Fruit fly (Drosophila melanogaster) whole organism, prepupa: ENCODE measurements around the gene Mst84Db.

Experiments
- CG10631 ChIP-seq: fragments of 200-800 bp; sonication (Bioruptor generic); optimal IDR thresholded peaks from 2 replicates; lab custom pipeline; 2016; ENCODE audit warnings: missing biosample characterization, missing genetic modification characterization
- CG10669 ChIP-seq: fragments of 200-800 bp; sonication (Bioruptor generic); optimal IDR thresholded peaks from 3 replicates; lab custom pipeline; 2018; ENCODE audit warnings: missing biosample characterization, mild to moderate bottlenecking, missing genetic modification characterization, moderate library complexity
- CG11294 ChIP-seq: fragments of 200-800 bp; sonication (Bioruptor generic); IDR thresholded peaks from 2 replicates; pipeline ENCODE4 v1.3.6; 2022; ENCODE audit warnings: missing biosample characterization, missing genetic modification characterization
- CG11902 ChIP-seq: fragments of 200-800 bp; sonication (Bioruptor generic); optimal IDR thresholded peaks from 3 replicates; lab custom pipeline; 2016; ENCODE audit warnings: missing biosample characterization, missing genetic modification characterization
- CG15336 ChIP-seq: fragments of 200-800 bp; sonication (Bioruptor generic); IDR thresholded peaks from 2 replicates; pipeline ENCODE4 v1.3.6; 2022; ENCODE audit warnings: missing biosample characterization, missing genetic modification characterization
- CG1621 ChIP-seq: fragments of 200-800 bp; sonication (Bioruptor generic); optimal IDR thresholded peaks from 3 replicates; lab custom pipeline; 2018; ENCODE audit warnings: missing biosample characterization, mild to moderate bottlenecking, missing genetic modification characterization
- CG16779 ChIP-seq: fragments of 200-800 bp; sonication (Bioruptor generic); optimal IDR thresholded peaks from 3 replicates; lab custom pipeline; 2017; ENCODE audit warnings: missing biosample characterization, mild to moderate bottlenecking, missing genetic modification characterization
- CG3032 ChIP-seq: fragments of 200-800 bp; optimal IDR thresholded peaks from 2 replicates; lab custom pipeline; 2019; ENCODE audit warnings: missing biosample characterization, mild to moderate bottlenecking, missing genetic modification characterization, moderate library complexity
- CG31627 ChIP-seq: fragments of 200-800 bp; sonication (Bioruptor generic); optimal IDR thresholded peaks from 3 replicates; lab custom pipeline; 2016; ENCODE audit warnings: missing biosample characterization, missing genetic modification characterization
- CG32006 ChIP-seq: fragments of 200-800 bp; sonication (Bioruptor generic); optimal IDR thresholded peaks from 3 replicates; lab custom pipeline; 2017; ENCODE audit warnings: missing biosample characterization, mild to moderate bottlenecking, missing genetic modification characterization
- CG34406 ChIP-seq: fragments of 200-800 bp; sonication (Bioruptor generic); optimal IDR thresholded peaks from 3 replicates; lab custom pipeline; 2016; ENCODE audit warnings: missing biosample characterization, missing genetic modification characterization
- CG3919 ChIP-seq: fragments of 200-800 bp; sonication (Bioruptor generic); optimal IDR thresholded peaks from 3 replicates; lab custom pipeline; 2016; ENCODE audit warnings: missing biosample characterization, missing genetic modification characterization
- CG4318 ChIP-seq: fragments of 200-800 bp; sonication (Bioruptor generic); optimal IDR thresholded peaks from 3 replicates; lab custom pipeline; 2017; ENCODE audit warnings: missing biosample characterization, mild to moderate bottlenecking, missing genetic modification characterization
- CG6163 ChIP-seq: fragments of 200-800 bp; sonication (Bioruptor generic); IDR thresholded peaks from 3 replicates; pipeline ENCODE4 v1.3.6; 2022; ENCODE audit warnings: missing biosample characterization, missing genetic modification characterization
- CG6792 ChIP-seq: fragments of 200-800 bp; sonication (Bioruptor generic); optimal IDR thresholded peaks from 3 replicates; lab custom pipeline; 2016; ENCODE audit warnings: missing biosample characterization, missing genetic modification characterization
- CG6808 ChIP-seq: fragments of 200-800 bp; sonication (Bioruptor generic); optimal IDR thresholded peaks from 3 replicates; lab custom pipeline; 2017; ENCODE audit warnings: missing biosample characterization, missing genetic modification characterization, mild to moderate bottlenecking, moderate library complexity, missing genetic modification reagents
- CG6854 ChIP-seq: fragments of 200-800 bp; sonication (Bioruptor generic); optimal IDR thresholded peaks from 2 replicates; lab custom pipeline; 2017; ENCODE audit warnings: missing biosample characterization, mild to moderate bottlenecking, missing genetic modification characterization
- CG7368 ChIP-seq: fragments of 200-800 bp; sonication (Bioruptor generic); optimal IDR thresholded peaks from 3 replicates; lab custom pipeline; 2016; ENCODE audit warnings: missing biosample characterization, missing genetic modification characterization
- CG8119 ChIP-seq: fragments of 200-800 bp; sonication (Bioruptor generic); IDR thresholded peaks from 3 replicates; pipeline ENCODE4 v1.3.6; 2022; ENCODE audit warnings: missing biosample characterization, missing genetic modification characterization
- CG8319 ChIP-seq: fragments of 200-800 bp; sonication (Bioruptor generic); optimal IDR thresholded peaks from 3 replicates; lab custom pipeline; 2016; ENCODE audit warnings: missing biosample characterization, missing genetic modification characterization
- CG9139 ChIP-seq: fragments of 200-800 bp; sonication (Bioruptor generic); optimal IDR thresholded peaks from 3 replicates; lab custom pipeline; 2017; ENCODE audit warnings: missing biosample characterization, mild to moderate bottlenecking, missing genetic modification characterization
- Eip75B ChIP-seq: fragments of 200-800 bp; sonication (Bioruptor generic); optimal IDR thresholded peaks from 3 replicates; lab custom pipeline; 2016; ENCODE audit warnings: missing biosample characterization, missing genetic modification characterization
- Eip78C ChIP-seq: fragments of 200-800 bp; sonication (Bioruptor generic); peaks from one replicate; lab custom pipeline; 2016; ENCODE audit warnings: missing biosample characterization, missing genetic modification characterization
- Eip93F ChIP-seq: fragments of 200-800 bp; sonication (Bioruptor generic); optimal IDR thresholded peaks from 2 replicates; lab custom pipeline; 2016; ENCODE audit warnings: missing biosample characterization, mild to moderate bottlenecking, missing genetic modification characterization
- Ets21C ChIP-seq: fragments of 200-800 bp; sonication (Bioruptor generic); optimal IDR thresholded peaks from 3 replicates; lab custom pipeline; 2016; ENCODE audit warnings: missing biosample characterization, missing genetic modification characterization
- Ets96B ChIP-seq: fragments of 200-800 bp; optimal IDR thresholded peaks from 2 replicates; lab custom pipeline; 2019; ENCODE audit warnings: missing biosample characterization, mild to moderate bottlenecking, missing genetic modification characterization, moderate library complexity
- Gug ChIP-seq: fragments of 200-800 bp; sonication (Bioruptor generic); IDR thresholded peaks from 2 replicates; pipeline ENCODE4 v1.3.6; 2022; ENCODE audit warnings: missing biosample characterization, missing genetic modification characterization
- Hr38 ChIP-seq: sonication (Bioruptor generic); optimal IDR thresholded peaks from 2 replicates; lab custom pipeline; 2016; ENCODE audit warnings: missing biosample characterization, missing genetic modification characterization
- Hr39 ChIP-seq: fragments of 200-800 bp; sonication (Bioruptor generic); optimal IDR thresholded peaks from 2 replicates; lab custom pipeline; 2016; ENCODE audit warnings: missing biosample characterization, missing genetic modification characterization
- Lpt ChIP-seq: fragments of 200-800 bp; sonication (Bioruptor generic); optimal IDR thresholded peaks from 3 replicates; lab custom pipeline; 2016; ENCODE audit warnings: missing biosample characterization, missing genetic modification characterization
- Met ChIP-seq: fragments of 200-800 bp; sonication (Bioruptor generic); optimal IDR thresholded peaks from 3 replicates; lab custom pipeline; 2016; ENCODE audit warnings: missing biosample characterization, missing genetic modification characterization
- OdsH ChIP-seq: fragments of 200-800 bp; sonication (Bioruptor generic); optimal IDR thresholded peaks from 3 replicates; lab custom pipeline; 2016; ENCODE audit warnings: missing biosample characterization, missing genetic modification characterization
- Smox ChIP-seq: fragments of 200-800 bp; sonication (Bioruptor generic); optimal IDR thresholded peaks from 3 replicates; lab custom pipeline; 2016; ENCODE audit warnings: missing biosample characterization, missing genetic modification characterization
- Sox102F ChIP-seq: fragments of 200-800 bp; sonication (Bioruptor generic); optimal IDR thresholded peaks from 2 replicates; lab custom pipeline; 2016; ENCODE audit warnings: missing biosample characterization, mild to moderate bottlenecking, missing genetic modification characterization
- Sox14 ChIP-seq: fragments of 200-800 bp; sonication (Bioruptor generic); optimal IDR thresholded peaks from 3 replicates; lab custom pipeline; 2016; ENCODE audit warnings: missing biosample characterization, missing genetic modification characterization
- Sox15 ChIP-seq: fragments of 200-800 bp; sonication (Bioruptor generic); optimal IDR thresholded peaks from 3 replicates; lab custom pipeline; 2016; ENCODE audit warnings: missing biosample characterization, missing genetic modification characterization
- achi ChIP-seq: fragments of 200-800 bp; sonication (Bioruptor generic); optimal IDR thresholded peaks from 3 replicates; lab custom pipeline; 2016; ENCODE audit warnings: missing biosample characterization, missing genetic modification characterization
- acj6 ChIP-seq: fragments of 200-800 bp; sonication (Bioruptor generic); optimal IDR thresholded peaks from 3 replicates; lab custom pipeline; 2016; ENCODE audit warnings: missing biosample characterization, missing genetic modification characterization
- cyc ChIP-seq: fragments of 200-800 bp; sonication (Bioruptor generic); optimal IDR thresholded peaks from 3 replicates; lab custom pipeline; 2016; ENCODE audit warnings: missing biosample characterization, missing genetic modification characterization
- dac ChIP-seq: fragments of 200-800 bp; sonication (Bioruptor generic); optimal IDR thresholded peaks from 2 replicates; lab custom pipeline; 2017; ENCODE audit warnings: missing biosample characterization, mild to moderate bottlenecking, missing genetic modification characterization
- dsx ChIP-seq: fragments of 200-800 bp; optimal IDR thresholded peaks from 3 replicates; lab custom pipeline; 2019; ENCODE audit warnings: missing biosample characterization, mild to moderate bottlenecking, missing genetic modification characterization, moderate library complexity; ENCODE audit not compliant: poor library complexity, severe bottlenecking
- eg ChIP-seq: fragments of 200-800 bp; sonication (Bioruptor generic); IDR thresholded peaks from 3 replicates; pipeline ENCODE4 v1.3.6; 2022; ENCODE audit warnings: missing biosample characterization, missing genetic modification characterization
- fd85E ChIP-seq: fragments of 200-800 bp; sonication (Bioruptor generic); optimal IDR thresholded peaks from 3 replicates; lab custom pipeline; 2016; ENCODE audit warnings: missing biosample characterization, missing genetic modification characterization
- fkh ChIP-seq: fragments of 200-800 bp; sonication (Bioruptor generic); optimal IDR thresholded peaks from 3 replicates; lab custom pipeline; 2017; ENCODE audit warnings: missing biosample characterization, mild to moderate bottlenecking, missing genetic modification characterization, moderate library complexity
- lz ChIP-seq: fragments of 200-800 bp; sonication (Bioruptor generic); optimal IDR thresholded peaks from 3 replicates; lab custom pipeline; 2016; ENCODE audit warnings: missing biosample characterization, missing genetic modification characterization
- net ChIP-seq: fragments of 200-800 bp; sonication (Bioruptor generic); optimal IDR thresholded peaks from 3 replicates; lab custom pipeline; 2016; ENCODE audit warnings: missing biosample characterization, missing genetic modification characterization
- pdm3 ChIP-seq: fragments of 200-800 bp; sonication (Bioruptor generic); optimal IDR thresholded peaks from 3 replicates; lab custom pipeline; 2016; ENCODE audit warnings: missing biosample characterization, missing genetic modification characterization
- salr ChIP-seq, 2 experiments: fragments of 200-800 bp; sonication (Bioruptor generic); optimal IDR thresholded peaks; 3 replicates each; lab custom pipeline; 2016 to 2018; ENCODE audit warnings: missing biosample characterization in 2 of 2, missing genetic modification characterization in 2 of 2, mild to moderate bottlenecking in 1 of 2
- spab ChIP-seq: fragments of 200-800 bp; sonication (Bioruptor generic); optimal IDR thresholded peaks from 2 replicates; lab custom pipeline; 2017; ENCODE audit warnings: missing biosample characterization, mild to moderate bottlenecking, missing genetic modification characterization, missing genetic modification reagents
- ss ChIP-seq, 2 experiments: fragments of 200-800 bp; sonication (Bioruptor generic); optimal IDR thresholded peaks; 2 replicates in 1 of 2; 3 replicates in 1 of 2; lab custom pipeline; 2017 to 2018; ENCODE audit warnings: mild to moderate bottlenecking in 2 of 2, missing biosample characterization in 2 of 2, missing genetic modification characterization in 2 of 2, moderate library complexity in 1 of 2
- svp ChIP-seq: fragments of 200-800 bp; sonication (Bioruptor generic); peaks from one replicate; lab custom pipeline; 2016; ENCODE audit warnings: missing biosample characterization, missing genetic modification characterization
- topi ChIP-seq: fragments of 200-800 bp; sonication (Bioruptor generic); optimal IDR thresholded peaks from 3 replicates; lab custom pipeline; 2016; ENCODE audit warnings: missing biosample characterization, missing genetic modification characterization
- vri ChIP-seq: fragments of 200-800 bp; sonication (Bioruptor generic); optimal IDR thresholded peaks from 3 replicates; lab custom pipeline; 2016; ENCODE audit warnings: missing biosample characterization, mild to moderate bottlenecking, missing genetic modification characterization

The Mst84Db gene

dm6 chr3R:7336454-7336853, 29.0 kb downstream of the Mst84Db start:
- peak; percentile 69 for TF ChIP-seq svp (GFP tag; lab: Kevin White, UChicago)
- TF ChIP-seq net (GFP tag; lab: Kevin White, UChicago), result no peak
- peak; percentile 57 for TF ChIP-seq Ets96B (tag; lab: Kevin White, UChicago)
- TF ChIP-seq Eip93F (GFP tag; lab: Kevin White, UChicago), result no peak
- peak; percentile 45 for TF ChIP-seq Lpt (GFP tag; lab: Kevin White, UChicago)
- TF ChIP-seq CG6792 (GFP tag; lab: Kevin White, UChicago), result peak; percentile 30
- TF ChIP-seq CG10669, result peak; percentile 40
- TF ChIP-seq topi, result peak; percentile 58
- no peak for TF ChIP-seq CG4318 (GFP tag; lab: Kevin White, UChicago)
- TF ChIP-seq cyc (GFP tag; lab: Kevin White, UChicago), result peak; percentile 16
- peak; percentile 56 for TF ChIP-seq acj6 (GFP tag; lab: Kevin White, UChicago)
- peak; percentile 35; the same call in 1 of the 3 replicates for TF ChIP-seq CG8119
- TF ChIP-seq salr (GFP tag; optimal IDR thresholded peaks at IDR 0.05; lab: Kevin White, UChicago), result peak in 1 of 2 experiments; percentile 7
- no peak for TF ChIP-seq Gug
- no peak for TF ChIP-seq CG7368 (GFP tag; lab: Kevin White, UChicago)
- TF ChIP-seq Ets21C (GFP tag; lab: Kevin White, UChicago), result no peak
- TF ChIP-seq lz (GFP tag; lab: Kevin White, UChicago), result peak; percentile 18
- no peak for TF ChIP-seq CG8319 (GFP tag; lab: Kevin White, UChicago)
- TF ChIP-seq CG11902 (GFP tag; lab: Kevin White, UChicago), result no peak
- TF ChIP-seq CG32006 (GFP tag; lab: Kevin White, UChicago), result peak; percentile 19
- TF ChIP-seq ss (GFP tag; optimal IDR thresholded peaks at IDR 0.05; lab: Kevin White, UChicago), result peak in 1 of 2 experiments; percentile 52
- peak; percentile 31 for TF ChIP-seq spab (GFP tag; lab: Kevin White, UChicago)
- TF ChIP-seq Eip78C (GFP tag; lab: Kevin White, UChicago), result peak; percentile 90
- no peak for TF ChIP-seq fkh (GFP tag; lab: Kevin White, UChicago)
- TF ChIP-seq CG31627 (GFP tag; lab: Kevin White, UChicago), result peak; percentile 10
- peak; percentile 45 for TF ChIP-seq CG3919 (GFP tag; lab: Kevin White, UChicago)
- TF ChIP-seq Sox14 (GFP tag; lab: Kevin White, UChicago), result peak; percentile 35
- TF ChIP-seq CG3032 (tag; lab: Kevin White, UChicago), result peak; percentile 64
- peak; percentile 62 for TF ChIP-seq CG34406 (GFP tag; lab: Kevin White, UChicago)
- peak; percentile 26 for TF ChIP-seq achi (GFP tag; lab: Kevin White, UChicago)
- no peak for TF ChIP-seq Hr39
- no peak for TF ChIP-seq Sox15
- peak; percentile 45 for TF ChIP-seq Smox (GFP tag; lab: Kevin White, UChicago)
- TF ChIP-seq dac, result no peak
- no peak for TF ChIP-seq Hr38 (GFP tag; lab: Kevin White, UChicago)
- TF ChIP-seq CG11294 (GFP tag; lab: Robert Waterston, UW), result no peak
- TF ChIP-seq dsx, result peak; percentile 18
- no peak for TF ChIP-seq CG6854 (GFP tag; lab: Kevin White, UChicago)
- no peak for TF ChIP-seq fd85E (GFP tag; lab: Kevin White, UChicago)
- TF ChIP-seq CG6808, result peak; percentile 28
- TF ChIP-seq eg, result no peak
- TF ChIP-seq OdsH (GFP tag; lab: Kevin White, UChicago), result peak; percentile 44
- TF ChIP-seq CG9139 (GFP tag; lab: Kevin White, UChicago), result no peak
- TF ChIP-seq Met, result peak; percentile 55
- TF ChIP-seq CG15336 (GFP tag; lab: Robert Waterston, UW), result 0 out of 2 replicates have a peak, but pooled peaks have one; percentile 19
- TF ChIP-seq Eip75B (GFP tag; lab: Kevin White, UChicago), result peak; percentile 25
- TF ChIP-seq CG16779 (tag; lab: Kevin White, UChicago), result no peak
- peak; percentile 52 for TF ChIP-seq CG10631 (GFP tag; lab: Kevin White, UChicago)
- TF ChIP-seq vri, result peak; percentile 12
- no peak for TF ChIP-seq CG1621 (tag; lab: Kevin White, UChicago)
- peak; percentile 26 for TF ChIP-seq Sox102F (GFP tag; lab: Kevin White, UChicago)
- peak; percentile 20 for TF ChIP-seq pdm3 (GFP tag; lab: Kevin White, UChicago)
- 0 out of 3 replicates have a peak, but pooled peaks have one; percentile 13 for TF ChIP-seq CG6163 (GFP tag; lab: Robert Waterston, UW)
